Worm (Caenorhabditis elegans) whole organism, L2 larva: Measurements from ENCODE around the gene sre-36.

Source experiments
- C34F6.9 ChIP-seq: fragments of 150-350 bp; optimal IDR thresholded peaks from 2 replicates; lab custom pipeline; 2014; ENCODE audit warnings: missing biosample characterization, missing genetic modification characterization
- F13H6.1 ChIP-seq: sonication (generic microtip); optimal IDR thresholded peaks from 2 replicates; lab custom pipeline; 2016; ENCODE audit warnings: missing genetic modification characterization, missing compliant biosample characterization
- Y55F3AM.14 ChIP-seq: fragments of 200-800 bp; sonication (Bioruptor generic); optimal IDR thresholded peaks from 2 replicates; lab custom pipeline; 2018; ENCODE audit warnings: mild to moderate bottlenecking, missing genetic modification characterization, missing compliant biosample characterization
- ZK546.5 ChIP-seq: sonication (generic microtip); optimal IDR thresholded peaks from 2 replicates; lab custom pipeline; 2017; ENCODE audit warnings: missing biosample characterization, missing genetic modification characterization
- aly-2 ChIP-seq: fragments of 150-350 bp; optimal IDR thresholded peaks from 2 replicates; lab custom pipeline; 2014; ENCODE audit warnings: missing biosample characterization, missing genetic modification characterization
- ama-1 ChIP-seq: fragments of 150-350 bp; optimal IDR thresholded peaks from 2 replicates; lab custom pipeline; 2018; ENCODE audit warnings: inconsistent platforms
- ceh-16 ChIP-seq: fragments of 150-350 bp; optimal IDR thresholded peaks from 2 replicates; lab custom pipeline; 2014; ENCODE audit warnings: missing biosample characterization, missing genetic modification characterization
- ceh-82 ChIP-seq: fragments of 150-350 bp; optimal IDR thresholded peaks from 2 replicates; lab custom pipeline; 2014; ENCODE audit warnings: missing biosample characterization, missing genetic modification characterization
- crh-2 ChIP-seq: sonication (generic microtip); optimal IDR thresholded peaks from 2 replicates; lab custom pipeline; 2017; ENCODE audit warnings: missing biosample characterization, missing genetic modification characterization
- egl-27 ChIP-seq: sonication (generic microtip); optimal IDR thresholded peaks from 3 replicates; lab custom pipeline; 2017; ENCODE audit warnings: missing biosample characterization, missing genetic modification reagents, missing genetic modification characterization
- elt-1 ChIP-seq: fragments of 150-350 bp; optimal IDR thresholded peaks from 2 replicates; lab custom pipeline; 2014; ENCODE audit warnings: missing biosample characterization, missing genetic modification characterization
- elt-3 ChIP-seq: sonication (generic microtip); optimal IDR thresholded peaks from 2 replicates; lab custom pipeline; 2017; ENCODE audit warnings: missing biosample characterization, missing genetic modification characterization
- fos-1 ChIP-seq: fragments of 150-350 bp; optimal IDR thresholded peaks from 2 replicates; lab custom pipeline; 2014; ENCODE audit warnings: missing biosample characterization, missing genetic modification characterization
- gmeb-1 ChIP-seq: fragments of 150-350 bp; optimal IDR thresholded peaks from 2 replicates; lab custom pipeline; 2014; ENCODE audit warnings: missing biosample characterization, missing genetic modification characterization
- lin-11 ChIP-seq: fragments of 150-350 bp; sonication (generic microtip); optimal IDR thresholded peaks from 2 replicates; lab custom pipeline; 2014; ENCODE audit warnings: missing biosample characterization, missing genetic modification characterization, inconsistent platforms, mixed read lengths
- lin-13 ChIP-seq: fragments of 150-350 bp; optimal IDR thresholded peaks from 2 replicates; lab custom pipeline; 2014; ENCODE audit warnings: missing biosample characterization, missing genetic modification reagents, missing genetic modification characterization
- lin-39 ChIP-seq: fragments of 150-350 bp; optimal IDR thresholded peaks from 2 replicates; lab custom pipeline; 2014; ENCODE audit warnings: missing biosample characterization, missing genetic modification reagents, missing genetic modification characterization
- lsy-2 ChIP-seq, 2 experiments: fragments of 150-350 bp in 1 of 2; sonication (generic microtip) in 1 of 2; optimal IDR thresholded peaks; 2 replicates each; lab custom pipeline; 2014 to 2017; ENCODE audit warnings: missing biosample characterization in 2 of 2, missing genetic modification characterization in 2 of 2
- mab-5 ChIP-seq: fragments of 150-350 bp; optimal IDR thresholded peaks from 2 replicates; lab custom pipeline; 2014; ENCODE audit warnings: missing biosample characterization, missing genetic modification characterization
- mbf-1 ChIP-seq: sonication (generic microtip); optimal IDR thresholded peaks from 2 replicates; lab custom pipeline; 2017; ENCODE audit warnings: missing biosample characterization, missing genetic modification characterization
- mdl-1 ChIP-seq, 2 experiments: fragments of 150-350 bp in 1 of 2; sonication (generic microtip) in 1 of 2; optimal IDR thresholded peaks; 2 replicates each; lab custom pipeline; 2017; ENCODE audit warnings: missing biosample characterization in 2 of 2, missing genetic modification characterization in 2 of 2
- nhr-12 ChIP-seq: fragments of 150-350 bp; optimal IDR thresholded peaks from 2 replicates; lab custom pipeline; 2014; ENCODE audit warnings: missing biosample characterization, missing genetic modification characterization
- nhr-129 ChIP-seq: fragments of 150-350 bp; optimal IDR thresholded peaks from 2 replicates; lab custom pipeline; 2014; ENCODE audit warnings: missing biosample characterization, missing genetic modification characterization
- nhr-23 ChIP-seq: fragments of 150-350 bp; optimal IDR thresholded peaks from 2 replicates; lab custom pipeline; 2014; ENCODE audit warnings: missing biosample characterization, missing genetic modification reagents, missing genetic modification characterization
- nhr-6 ChIP-seq: fragments of 150-350 bp; optimal IDR thresholded peaks from 2 replicates; lab custom pipeline; 2014; ENCODE audit warnings: missing biosample characterization, missing genetic modification characterization
- peb-1 ChIP-seq: fragments of 150-350 bp; optimal IDR thresholded peaks from 2 replicates; lab custom pipeline; 2014; ENCODE audit warnings: missing biosample characterization, missing genetic modification characterization
- skn-1 ChIP-seq: sonication (generic microtip); optimal IDR thresholded peaks from 2 replicates; lab custom pipeline; 2017; ENCODE audit warnings: missing biosample characterization, missing genetic modification characterization
- sma-3 ChIP-seq: sonication (generic microtip); optimal IDR thresholded peaks from 2 replicates; lab custom pipeline; 2016; ENCODE audit warnings: missing genetic modification reagents, missing genetic modification characterization, missing compliant biosample characterization
- sma-9 ChIP-seq, 2 experiments: fragments of 150-350 bp in 1 of 2; sonication (generic microtip) in 1 of 2; optimal IDR thresholded peaks; 2 replicates each; lab custom pipeline; 2014 to 2016; ENCODE audit warnings: missing genetic modification characterization in 2 of 2, mild to moderate bottlenecking in 1 of 2, missing biosample characterization in 1 of 2, missing compliant biosample characterization in 1 of 2, missing genetic modification reagents in 1 of 2, moderate library complexity in 1 of 2
- snpc-4 ChIP-seq: fragments of 150-350 bp; optimal IDR thresholded peaks from 2 replicates; lab custom pipeline; 2014; ENCODE audit warnings: missing biosample characterization, missing genetic modification characterization
- unc-55 ChIP-seq: fragments of 150-350 bp; sonication (generic microtip); optimal IDR thresholded peaks from 3 replicates; lab custom pipeline; 2014; ENCODE audit warnings: missing biosample characterization, missing genetic modification reagents, missing genetic modification characterization
- unc-62 ChIP-seq: fragments of 150-350 bp; optimal IDR thresholded peaks from 2 replicates; lab custom pipeline; 2014; ENCODE audit warnings: missing biosample characterization, missing genetic modification reagents, missing genetic modification characterization
- ztf-11 ChIP-seq: sonication (generic microtip); optimal IDR thresholded peaks from 2 replicates; lab custom pipeline; 2017; ENCODE audit warnings: missing biosample characterization, missing genetic modification characterization
- ztf-4 ChIP-seq: fragments of 150-350 bp; optimal IDR thresholded peaks from 2 replicates; lab custom pipeline; 2014; ENCODE audit warnings: missing biosample characterization, missing genetic modification characterization

The sre-36 gene

ce11 chrV:16399388-16399787 lies at the start of gene sre-36:
TSS of gene sre-36 (plus strand) at chrV:16399688.
- TF ChIP-seq sma-9 (GFP tag; optimal IDR thresholded peaks at IDR 0.05; lab: Kevin White, UChicago): no peak
- TF ChIP-seq sma-9 (tag; optimal IDR thresholded peaks at IDR 0.05; lab: Kevin White, UChicago): no peak
- no peak for TF ChIP-seq skn-1 (tag; lab: Kevin White, UChicago)
- no peak for TF ChIP-seq mbf-1
- no peak for TF ChIP-seq aly-2
- no peak for TF ChIP-seq mab-5 (tag; lab: Kevin White, UChicago)
- no peak for TF ChIP-seq ztf-11 (tag; lab: Kevin White, UChicago)
- no peak for TF ChIP-seq fos-1 (tag; lab: Kevin White, UChicago)
- no peak for TF ChIP-seq ama-1 (lab: Kevin White, UChicago)
- TF ChIP-seq ceh-82 (tag; lab: Kevin White, UChicago): no peak
- TF ChIP-seq nhr-12 (tag; lab: Kevin White, UChicago): no peak
- no peak for TF ChIP-seq egl-27 (tag; lab: Kevin White, UChicago)
- TF ChIP-seq elt-1 (tag; lab: Kevin White, UChicago): no peak
- no peak for TF ChIP-seq C34F6.9 (tag; lab: Kevin White, UChicago)
- TF ChIP-seq nhr-6 (tag; lab: Kevin White, UChicago): no peak
- no peak for TF ChIP-seq F13H6.1
- TF ChIP-seq peb-1 (tag; lab: Kevin White, UChicago): no peak
- no peak for TF ChIP-seq nhr-129 (tag; lab: Kevin White, UChicago)
- TF ChIP-seq elt-3 (tag; lab: Kevin White, UChicago): no peak
- TF ChIP-seq nhr-23: no peak

ce11 chrV:16350061-16350460 lies 49.4 kb upstream of the sre-36 start:
- TF ChIP-seq nhr-12 (tag; lab: Kevin White, UChicago) (no peak), nhr-129 (tag; lab: Kevin White, UChicago) (no peak), lin-11 (tag; lab: Kevin White, UChicago) (no peak), ceh-82 (tag; lab: Kevin White, UChicago) (no peak), unc-62 (GFP tag; lab: Kevin White, UChicago) (no peak)

ce11 chrV:16350775-16351378 lies 48.6 kb upstream of the sre-36 start:
- peak; percentile 11 for TF ChIP-seq snpc-4 (tag; lab: Kevin White, UChicago)
- TF ChIP-seq lsy-2 (tag; optimal IDR thresholded peaks at IDR 0.05; lab: Kevin White, UChicago): peak in 1 of 2 experiments; percentile 50
- peak; percentile 63 for TF ChIP-seq C34F6.9 (tag; lab: Kevin White, UChicago)
- TF ChIP-seq lin-11 (tag; lab: Kevin White, UChicago): peak; percentile 29
- TF ChIP-seq Y55F3AM.14: peak; percentile 19
- no peak for TF ChIP-seq ceh-82 (tag; lab: Kevin White, UChicago)
- TF ChIP-seq crh-2 (tag; lab: Kevin White, UChicago): peak; percentile 29
- peak; percentile 20 for TF ChIP-seq lin-13 (GFP tag; lab: Kevin White, UChicago)
- no peak for TF ChIP-seq sma-3 (GFP tag; lab: Kevin White, UChicago)
- no peak for TF ChIP-seq skn-1 (tag; lab: Kevin White, UChicago)
- peak in 1 of 2 experiments; percentile 43 for TF ChIP-seq mdl-1 (tag; optimal IDR thresholded peaks at IDR 0.05; lab: Kevin White, UChicago)
- no peak for TF ChIP-seq ceh-16 (tag; lab: Kevin White, UChicago)
- TF ChIP-seq fos-1 (tag; lab: Kevin White, UChicago): peak; percentile 52
- TF ChIP-seq unc-62 (GFP tag; lab: Kevin White, UChicago): no peak
- peak; percentile 41 for TF ChIP-seq gmeb-1 (tag; lab: Kevin White, UChicago)
- peak; percentile 78 for TF ChIP-seq unc-55 (GFP tag; lab: Kevin White, UChicago)
- TF ChIP-seq sma-9 (GFP tag; optimal IDR thresholded peaks at IDR 0.05; lab: Kevin White, UChicago): peak; percentile 60
- TF ChIP-seq sma-9 (tag; optimal IDR thresholded peaks at IDR 0.05; lab: Kevin White, UChicago): no peak
- no peak for TF ChIP-seq ztf-4 (tag; lab: Kevin White, UChicago)
- TF ChIP-seq nhr-129 (tag; lab: Kevin White, UChicago): peak; percentile 72
- peak; percentile 71 for TF ChIP-seq F13H6.1

DNA sequence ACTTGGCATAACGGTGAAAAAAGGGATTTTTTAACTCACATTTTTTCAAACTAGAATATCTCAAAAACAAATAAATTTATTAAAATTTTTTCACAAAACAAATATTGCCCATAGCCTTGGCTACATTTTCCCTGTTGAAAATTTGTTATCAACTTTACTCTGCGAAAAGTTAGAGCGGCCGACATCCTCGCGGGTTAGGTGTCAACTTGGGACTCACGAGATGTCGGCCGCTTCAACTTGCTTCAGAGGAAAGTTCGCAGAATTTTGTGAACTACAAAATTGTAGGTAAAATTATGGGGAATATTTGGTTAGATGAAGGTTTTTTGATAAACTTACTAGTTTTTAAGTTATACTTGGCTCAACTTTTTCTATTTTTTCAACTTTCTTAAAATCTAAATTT lies 47.7 kb upstream of the sre-36 start:
- TF ChIP-seq snpc-4 (tag; lab: Kevin White, UChicago) (peak; percentile 88), sma-9 (GFP tag; optimal IDR thresholded peaks at IDR 0.05; lab: Kevin White, UChicago) (no peak), sma-9 (tag; optimal IDR thresholded peaks at IDR 0.05; lab: Kevin White, UChicago) (no peak)

ce11 chrV:16352282-16352681 lies 47.2 kb upstream of the sre-36 start:
- TF ChIP-seq nhr-12 (tag; lab: Kevin White, UChicago) (no peak), mdl-1 (tag; optimal IDR thresholded peaks at IDR 0.05; lab: Kevin White, UChicago) (peak in 1 of 2 experiments; percentile 64), unc-55 (GFP tag; lab: Kevin White, UChicago) (peak; percentile 45), sma-9 (GFP tag; optimal IDR thresholded peaks at IDR 0.05; lab: Kevin White, UChicago) (peak; percentile 70), sma-9 (tag; optimal IDR thresholded peaks at IDR 0.05; lab: Kevin White, UChicago) (no peak), lsy-2 (tag; optimal IDR thresholded peaks at IDR 0.05; lab: Kevin White, UChicago) (peak in 1 of 2 experiments; percentile 55), nhr-129 (tag; lab: Kevin White, UChicago) (peak; percentile 68), F13H6.1 (peak; percentile 56), lin-39 (tag; lab: Kevin White, UChicago) (no peak), snpc-4 (tag; lab: Kevin White, UChicago) (peak; percentile 57), ZK546.5 (tag; lab: Kevin White, UChicago) (no peak), nhr-6 (tag; lab: Kevin White, UChicago) (no peak), gmeb-1 (tag; lab: Kevin White, UChicago) (peak; percentile 2), skn-1 (tag; lab: Kevin White, UChicago) (peak; percentile 34), C34F6.9 (tag; lab: Kevin White, UChicago) (peak; percentile 59)
